Fruit fly (Drosophila melanogaster) whole organism, embryonic: ENCODE data around the gene CG45066.
A peak's percentile ranks its signal among the peaks of the same experiment; 100 is the strongest.

Experiments used
- Ada2b ChIP-seq: fragments of 200-800 bp; sonication (Bioruptor generic); IDR thresholded peaks from 2 replicates; pipeline ENCODE4 v1.3.6; 2022; ENCODE audit warnings: missing biosample characterization, missing genetic modification characterization
- Awh ChIP-seq: fragments of 200-800 bp; sonication (Bioruptor generic); IDR thresholded peaks from 2 replicates; pipeline ENCODE4, ENCODE4 v1.3.6; 2022; ENCODE audit warnings: missing biosample characterization, missing genetic modification characterization
- BEAF-32 ChIP-seq: fragments of 200-800 bp; sonication (Bioruptor generic); optimal IDR thresholded peaks from 3 replicates; lab custom pipeline; 2017; ENCODE audit warnings: missing biosample characterization, missing genetic modification characterization, mild to moderate bottlenecking, moderate library complexity, missing genetic modification reagents
- CG10654 ChIP-seq: fragments of 200-800 bp; sonication (Bioruptor generic); optimal IDR thresholded peaks from 2 replicates; lab custom pipeline; 2016; ENCODE audit warnings: missing biosample characterization, missing genetic modification characterization
- CG10959 ChIP-seq: fragments of 200-800 bp; sonication (Bioruptor generic); IDR thresholded peaks from 2 replicates; pipeline ENCODE4 v1.3.6; 2022; ENCODE audit warnings: missing biosample characterization, missing genetic modification characterization
- CG12219 ChIP-seq: fragments of 200-800 bp; sonication (Bioruptor generic); optimal IDR thresholded peaks from 3 replicates; lab custom pipeline; 2018; ENCODE audit warnings: missing biosample characterization, mild to moderate bottlenecking, missing genetic modification characterization
- CG1233 ChIP-seq: fragments of 200-800 bp; sonication (Bioruptor generic); optimal IDR thresholded peaks from 4 replicates; lab custom pipeline; 2018; ENCODE audit warnings: missing biosample characterization, mild to moderate bottlenecking, missing genetic modification characterization
- CG12391 ChIP-seq: fragments of 200-800 bp; sonication (Bioruptor generic); optimal IDR thresholded peaks from 3 replicates; lab custom pipeline; 2018; ENCODE audit warnings: missing biosample characterization, mild to moderate bottlenecking, missing genetic modification characterization, moderate library complexity
- CG13287 ChIP-seq: fragments of 200-800 bp; sonication (Bioruptor generic); IDR thresholded peaks from 2 replicates; pipeline ENCODE4 v1.3.6; 2022; ENCODE audit warnings: missing biosample characterization, missing genetic modification characterization; ENCODE audit not compliant: partially characterized antibody
- CG17385 ChIP-seq: fragments of 200-800 bp; sonication (Bioruptor generic); optimal IDR thresholded peaks from 3 replicates; lab custom pipeline; 2018; ENCODE audit warnings: missing biosample characterization, mild to moderate bottlenecking, missing genetic modification characterization
- CG1792 ChIP-seq: fragments of 200-800 bp; sonication (Bioruptor generic); optimal IDR thresholded peaks from 2 replicates; lab custom pipeline; 2016; ENCODE audit warnings: missing biosample characterization, missing genetic modification characterization
- CG2678 ChIP-seq: fragments of 200-800 bp; sonication (Bioruptor generic); optimal IDR thresholded peaks from 3 replicates; lab custom pipeline; 2019; ENCODE audit warnings: missing biosample characterization, mild to moderate bottlenecking, missing genetic modification characterization, moderate library complexity
- CG2875 ChIP-seq: fragments of 200-800 bp; sonication (Bioruptor generic); optimal IDR thresholded peaks from 2 replicates; lab custom pipeline; 2017; ENCODE audit warnings: missing biosample characterization, mild to moderate bottlenecking, missing genetic modification characterization, missing genetic modification reagents
- CG32532 ChIP-seq: fragments of 200-800 bp; sonication (Bioruptor generic); IDR thresholded peaks from 2 replicates; pipeline ENCODE4 v1.3.6; 2022; ENCODE audit warnings: missing biosample characterization, missing genetic modification characterization
- CG3407 ChIP-seq: fragments of 200-800 bp; sonication (Bioruptor generic); optimal IDR thresholded peaks from 2 replicates; lab custom pipeline; 2018; ENCODE audit warnings: missing biosample characterization, mild to moderate bottlenecking, missing genetic modification characterization
- CG5180 ChIP-seq: fragments of 200-800 bp; sonication (Bioruptor generic); optimal IDR thresholded peaks from 3 replicates; lab custom pipeline; 2017; ENCODE audit warnings: missing biosample characterization, missing genetic modification characterization, mild to moderate bottlenecking, moderate library complexity, missing genetic modification reagents
- CG6854 ChIP-seq: fragments of 200-800 bp; sonication (Bioruptor generic); optimal IDR thresholded peaks from 3 replicates; lab custom pipeline; 2017; ENCODE audit warnings: missing biosample characterization, mild to moderate bottlenecking, missing genetic modification characterization
- CG7372 ChIP-seq: fragments of 200-800 bp; sonication (Bioruptor generic); IDR thresholded peaks from 2 replicates; pipeline ENCODE4 v1.3.6; 2022; ENCODE audit warnings: missing biosample characterization, missing genetic modification characterization
- CG7987 ChIP-seq: fragments of 200-800 bp; sonication (Bioruptor generic); optimal IDR thresholded peaks from 2 replicates; lab custom pipeline; 2018; ENCODE audit warnings: missing biosample characterization, mild to moderate bottlenecking, missing genetic modification characterization, moderate library complexity
- CkIIα-i1 ChIP-seq: fragments of 200-800 bp; sonication (Bioruptor generic); IDR thresholded peaks from 2 replicates; pipeline ENCODE4 v1.3.6; 2022; ENCODE audit warnings: missing biosample characterization, missing genetic modification characterization
- CrebB ChIP-seq: fragments of 200-800 bp; sonication (Bioruptor generic); optimal IDR thresholded peaks from 3 replicates; lab custom pipeline; 2018; ENCODE audit warnings: missing biosample characterization, mild to moderate bottlenecking, missing genetic modification characterization
- Fer2 ChIP-seq: fragments of 200-800 bp; sonication (Bioruptor generic); optimal IDR thresholded peaks from 2 replicates; lab custom pipeline; 2018; ENCODE audit warnings: missing biosample characterization, mild to moderate bottlenecking, missing genetic modification characterization, moderate library complexity
- GATAe ChIP-seq: fragments of 200-800 bp; sonication (Bioruptor generic); conservative IDR thresholded peaks from 2 replicates; pipeline ENCODE4 v1.3.6; 2022; ENCODE audit warnings: missing biosample characterization, missing genetic modification characterization
- H15 ChIP-seq: fragments of 200-800 bp; sonication (Bioruptor generic); IDR thresholded peaks from 3 replicates; pipeline ENCODE4 v1.3.6; 2022; ENCODE audit warnings: missing biosample characterization, missing genetic modification characterization
- HLH3B ChIP-seq: fragments of 200-800 bp; sonication (Bioruptor generic); IDR thresholded peaks from 2 replicates; pipeline ENCODE4 v1.3.6; 2022; ENCODE audit warnings: missing biosample characterization, missing genetic modification characterization
- Hmr ChIP-seq: fragments of 200-800 bp; sonication (Bioruptor generic); optimal IDR thresholded peaks from 3 replicates; lab custom pipeline; 2017; ENCODE audit warnings: mild to moderate bottlenecking, missing biosample characterization, missing genetic modification reagents, missing genetic modification characterization
- Meics ChIP-seq: fragments of 200-800 bp; sonication (Bioruptor generic); optimal IDR thresholded peaks from 2 replicates; lab custom pipeline; 2017; ENCODE audit warnings: missing biosample characterization, mild to moderate bottlenecking, missing genetic modification characterization
- Ptx1 ChIP-seq: fragments of 200-800 bp; sonication (Bioruptor generic); IDR thresholded peaks from 2 replicates; pipeline ENCODE4 v1.3.6; 2022; ENCODE audit warnings: missing biosample characterization, missing genetic modification characterization
- Scr ChIP-seq: fragments of 200-800 bp; sonication (Bioruptor generic); IDR thresholded peaks from 2 replicates; pipeline ENCODE4 v1.3.6; 2022; ENCODE audit warnings: missing biosample characterization, missing genetic modification characterization; ENCODE audit not compliant: partially characterized antibody
- Sox100B ChIP-seq: fragments of 200-800 bp; sonication (Bioruptor generic); optimal IDR thresholded peaks from 3 replicates; lab custom pipeline; 2018; ENCODE audit warnings: missing biosample characterization, mild to moderate bottlenecking, missing genetic modification characterization
- Sox102F ChIP-seq: fragments of 200-800 bp; sonication (Bioruptor generic); optimal IDR thresholded peaks from 2 replicates; lab custom pipeline; 2018; ENCODE audit warnings: missing biosample characterization, mild to moderate bottlenecking, missing genetic modification characterization, moderate library complexity
- TFAM ChIP-seq: fragments of 200-800 bp; sonication (Bioruptor generic); optimal IDR thresholded peaks from 2 replicates; lab custom pipeline; 2017; ENCODE audit warnings: missing biosample characterization, missing genetic modification characterization, inconsistent platforms
- aop ChIP-seq: fragments of 200-800 bp; sonication (Bioruptor generic); IDR thresholded peaks from 2 replicates; pipeline ENCODE4 v1.3.6; 2022; ENCODE audit warnings: missing biosample characterization, missing genetic modification characterization
- bsh ChIP-seq, 2 experiments: fragments of 200-800 bp; sonication (Bioruptor generic); optimal IDR thresholded peaks; 2 replicates each; lab custom pipeline; 2017 to 2018; ENCODE audit warnings: mild to moderate bottlenecking in 2 of 2, missing biosample characterization in 2 of 2, missing genetic modification characterization in 2 of 2, moderate library complexity in 1 of 2
- chinmo ChIP-seq: fragments of 200-800 bp; sonication (Bioruptor generic); IDR thresholded peaks from 4 replicates; pipeline ENCODE4 v1.3.6; 2022; ENCODE audit warnings: missing biosample characterization, missing genetic modification characterization; ENCODE audit not compliant: partially characterized antibody
- danr ChIP-seq: fragments of 200-800 bp; sonication (Bioruptor generic); IDR thresholded peaks from 2 replicates; pipeline ENCODE4 v1.3.6; 2022; ENCODE audit warnings: missing biosample characterization, missing genetic modification characterization
- dati ChIP-seq: fragments of 200-800 bp; sonication (Bioruptor generic); IDR thresholded peaks from 2 replicates; pipeline ENCODE4 v1.3.6; 2022; ENCODE audit warnings: missing biosample characterization, missing genetic modification characterization
- en ChIP-seq: fragments of 200-800 bp; sonication (Bioruptor generic); optimal IDR thresholded peaks from 2 replicates; lab custom pipeline; 2016; ENCODE audit warnings: missing biosample characterization, missing genetic modification characterization
- exex ChIP-seq: fragments of 200-800 bp; sonication (Bioruptor generic); optimal IDR thresholded peaks from 4 replicates; lab custom pipeline; 2018; ENCODE audit warnings: missing biosample characterization, mild to moderate bottlenecking, missing genetic modification characterization, moderate library complexity
- fd64A ChIP-seq: fragments of 200-800 bp; sonication (Bioruptor generic); optimal IDR thresholded peaks from 3 replicates; lab custom pipeline; 2018; ENCODE audit warnings: missing biosample characterization, mild to moderate bottlenecking, missing genetic modification characterization
- jing ChIP-seq: fragments of 200-800 bp; sonication (Bioruptor generic); optimal IDR thresholded peaks from 2 replicates; lab custom pipeline; 2018; ENCODE audit warnings: missing biosample characterization, mild to moderate bottlenecking, missing genetic modification characterization
- knrl ChIP-seq: fragments of 200-800 bp; sonication (Bioruptor generic); IDR thresholded peaks from 3 replicates; pipeline ENCODE4 v1.3.6; 2022; ENCODE audit warnings: missing biosample characterization, missing genetic modification characterization; ENCODE audit not compliant: partially characterized antibody
- lab ChIP-seq: fragments of 200-800 bp; sonication (Bioruptor generic); optimal IDR thresholded peaks from 3 replicates; lab custom pipeline; 2017; ENCODE audit warnings: missing biosample characterization, missing genetic modification characterization, mild to moderate bottlenecking, moderate library complexity, missing genetic modification reagents
- pita ChIP-seq: fragments of 200-800 bp; sonication (Bioruptor generic); optimal IDR thresholded peaks from 2 replicates; lab custom pipeline; 2017; ENCODE audit warnings: missing biosample characterization, mild to moderate bottlenecking, missing genetic modification characterization
- sim ChIP-seq: fragments of 200-800 bp; sonication (Bioruptor generic); IDR thresholded peaks from 2 replicates; pipeline ENCODE4 v1.3.6; 2022; ENCODE audit warnings: missing biosample characterization, missing genetic modification characterization
- stc ChIP-seq: fragments of 200-800 bp; sonication (Bioruptor generic); IDR thresholded peaks from 2 replicates; pipeline ENCODE4 v1.3.6; 2022; ENCODE audit warnings: missing biosample characterization, missing genetic modification characterization
- ttk ChIP-seq: fragments of 200-800 bp; sonication (Bioruptor generic); IDR thresholded peaks from 2 replicates; pipeline ENCODE4 v2.1.2; 2022; ENCODE audit warnings: missing biosample characterization, missing genetic modification characterization

Gene CG45066

DNA sequence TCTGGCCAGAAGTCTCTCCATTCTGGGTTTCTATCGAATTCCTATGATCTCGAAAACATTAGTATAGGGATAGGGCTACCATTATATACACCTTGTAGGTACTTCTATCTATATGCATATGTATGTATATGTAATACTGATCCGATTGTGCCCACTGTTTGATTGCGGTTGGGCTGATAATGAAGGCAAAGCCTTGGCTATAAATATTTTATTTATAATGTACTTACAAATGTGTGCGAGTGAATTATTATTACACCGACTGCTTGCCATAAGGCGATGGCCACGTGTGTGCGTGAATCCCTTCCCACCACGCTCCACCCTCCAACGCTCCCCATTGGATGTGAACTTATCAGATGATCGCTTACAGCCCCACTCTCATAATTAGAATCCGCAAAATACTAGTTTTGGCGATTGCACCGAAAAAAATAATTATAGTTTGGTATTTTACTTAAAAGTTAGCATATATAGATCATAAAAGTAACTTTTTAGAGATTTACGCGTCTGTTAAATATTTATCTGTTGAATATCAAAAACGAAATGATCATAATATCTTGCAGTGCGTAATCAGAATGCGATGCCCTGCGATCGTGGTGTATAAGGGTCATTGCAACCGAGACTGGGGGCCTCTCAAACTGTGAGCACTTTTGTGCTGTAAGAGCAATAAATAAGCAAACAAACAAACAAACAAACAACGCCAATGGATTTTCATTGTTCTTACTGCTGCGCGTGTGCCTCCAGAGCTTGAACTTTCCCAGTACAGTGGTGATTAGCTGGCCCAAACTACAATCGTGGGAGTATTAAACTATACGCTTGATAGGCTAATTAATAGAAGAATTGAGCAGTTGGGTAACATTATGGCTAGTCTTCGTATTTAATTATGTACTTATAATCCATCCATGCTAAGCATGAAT, 30.7 kb downstream of the CG45066 start (continued):
- TF ChIP-seq CG2875 (GFP tag; lab: Kevin White, UChicago) (peak; percentile 32), en (GFP tag; lab: Kevin White, UChicago) (peak; percentile 13), ttk (GFP tag; lab: Robert Waterston, UW) (0 out of 2 replicates have a peak, but pooled peaks have one; percentile 6), bsh (GFP tag; optimal IDR thresholded peaks at IDR 0.05; lab: Kevin White, UChicago) (peak in 1 of 2 experiments; percentile 51), CkIIα-i1 (GFP tag; lab: Robert Waterston, UW) (no peak), Hmr (peak; percentile 11), fd64A (peak; percentile 54), chinmo (GFP tag; lab: Robert Waterston, UW) (0 out of 4 replicates have a peak, but pooled peaks have one; percentile 61), CG2678 (tag; lab: Kevin White, UChicago) (peak; percentile 59), CrebB (tag; lab: Kevin White, UChicago) (no peak), CG1233 (GFP tag; lab: Kevin White, UChicago) (peak; percentile 7), CG7987 (peak; percentile 29), CG1792 (GFP tag; lab: Kevin White, UChicago) (peak; percentile 37), CG13287 (GFP tag; lab: Robert Waterston, UW) (0 out of 2 replicates have a peak, but pooled peaks have one; percentile 7), Ada2b (GFP tag; lab: Robert Waterston, UW) (peak; percentile 33; the same call in 1 of the 2 replicates), Sox102F (GFP tag; lab: Kevin White, UChicago) (peak; percentile 38), GATAe (GFP tag; lab: Robert Waterston, UW) (peak; percentile 57; the same call in 1 of the 2 replicates), pita (no peak), dati (GFP tag; lab: Robert Waterston, UW) (no peak), CG5180 (GFP tag; lab: Kevin White, UChicago) (peak; percentile 6), jing (GFP tag; lab: Kevin White, UChicago) (peak; percentile 30), CG12391 (tag; lab: Kevin White, UChicago) (no peak), CG10654 (GFP tag; lab: Kevin White, UChicago) (no peak), Meics (peak; percentile 6), CG10959 (no peak), exex (tag; lab: Kevin White, UChicago) (peak; percentile 95), HLH3B (peak; percentile 55), aop (GFP tag; lab: Robert Waterston, UW) (no peak), lab (peak; percentile 64), Awh (GFP tag; lab: Robert Waterston, UW) (no peak), knrl (no peak), CG3407 (GFP tag; lab: Kevin White, UChicago) (peak; percentile 51), CG32532 (peak; percentile 56; the same call in 1 of the 2 replicates), CG12219 (GFP tag; lab: Kevin White, UChicago) (no peak), sim (GFP tag; lab: Robert Waterston, UW) (no peak), stc (GFP tag; lab: Robert Waterston, UW) (peak; percentile 53), CG7372 (GFP tag; lab: Robert Waterston, UW) (no peak), Fer2 (tag; lab: Kevin White, UChicago) (no peak), BEAF-32 (no peak), Ptx1 (GFP tag; lab: Robert Waterston, UW) (peak; percentile 54), Sox100B (GFP tag; lab: Kevin White, UChicago) (peak; percentile 38), H15 (peak; percentile 52; the same call in 1 of the 3 replicates), TFAM (GFP tag; lab: Kevin White, UChicago) (no peak), CG17385 (no peak), CG6854 (no peak), danr (GFP tag; lab: Robert Waterston, UW) (no peak), Scr (GFP tag; lab: Robert Waterston, UW) (no peak)
